Worm (Caenorhabditis elegans) whole organism, L3 larva: Measurements from ENCODE around the gene egl-38.

Experiments
- ZK546.5 ChIP-seq: sonication (generic microtip); optimal IDR thresholded peaks from 2 replicates; lab custom pipeline; 2017; ENCODE audit warnings: missing biosample characterization, missing genetic modification characterization
- ceh-16 ChIP-seq: sonication (generic microtip); optimal IDR thresholded peaks from 2 replicates; lab custom pipeline; 2017; ENCODE audit warnings: missing biosample characterization, missing genetic modification characterization
- ceh-28 ChIP-seq: fragments of 150-350 bp; optimal IDR thresholded peaks from 2 replicates; lab custom pipeline; 2014; ENCODE audit warnings: missing biosample characterization, missing genetic modification reagents, missing genetic modification characterization
- ceh-82 ChIP-seq: fragments of 150-350 bp; optimal IDR thresholded peaks from 2 replicates; lab custom pipeline; 2014; ENCODE audit warnings: missing biosample characterization, missing genetic modification characterization
- ceh-9 ChIP-seq: sonication (generic microtip); optimal IDR thresholded peaks from 2 replicates; lab custom pipeline; 2018; ENCODE audit warnings: missing biosample characterization, missing genetic modification characterization
- egl-5 ChIP-seq: fragments of 150-350 bp; optimal IDR thresholded peaks from 2 replicates; lab custom pipeline; 2017; ENCODE audit warnings: missing biosample characterization, missing genetic modification reagents, missing genetic modification characterization, inconsistent platforms
- elt-2 ChIP-seq: sonication (generic microtip); optimal IDR thresholded peaks from 2 replicates; lab custom pipeline; 2016; ENCODE audit warnings: missing genetic modification reagents, mild to moderate bottlenecking, missing genetic modification characterization, missing compliant biosample characterization
- eor-1 ChIP-seq, 2 experiments: fragments of 150-350 bp; optimal IDR thresholded peaks; 2 replicates each; lab custom pipeline; 2014 to 2018; ENCODE audit warnings: missing biosample characterization in 2 of 2, missing genetic modification characterization in 2 of 2
- fkh-2 ChIP-seq: fragments of 150-350 bp; optimal IDR thresholded peaks from 2 replicates; lab custom pipeline; 2014; ENCODE audit warnings: missing biosample characterization, missing genetic modification reagents, missing genetic modification characterization
- fos-1 ChIP-seq: fragments of 150-350 bp; optimal IDR thresholded peaks from 2 replicates; lab custom pipeline; 2014; ENCODE audit warnings: missing biosample characterization, missing genetic modification characterization
- hmg-11 ChIP-seq: sonication (generic microtip); optimal IDR thresholded peaks from 2 replicates; lab custom pipeline; 2016; ENCODE audit warnings: missing genetic modification characterization, missing compliant biosample characterization
- lsy-12 ChIP-seq: sonication (generic microtip); optimal IDR thresholded peaks from 2 replicates; lab custom pipeline; 2016; ENCODE audit warnings: mild to moderate bottlenecking, missing genetic modification characterization, missing compliant biosample characterization
- mdl-1 ChIP-seq: fragments of 150-350 bp; optimal IDR thresholded peaks from 2 replicates; lab custom pipeline; 2014; ENCODE audit warnings: missing biosample characterization, missing genetic modification characterization
- mml-1 ChIP-seq: fragments of 150-350 bp; sonication (generic microtip); optimal IDR thresholded peaks from 3 replicates; lab custom pipeline; 2014; ENCODE audit warnings: missing biosample characterization, missing genetic modification characterization
- nhr-11 ChIP-seq: fragments of 150-350 bp; optimal IDR thresholded peaks from 2 replicates; lab custom pipeline; 2014; ENCODE audit warnings: missing biosample characterization, missing genetic modification characterization
- nhr-12 ChIP-seq: fragments of 150-350 bp; optimal IDR thresholded peaks from 2 replicates; lab custom pipeline; 2014; ENCODE audit warnings: missing biosample characterization, missing genetic modification characterization
- nhr-23 ChIP-seq: fragments of 150-350 bp; optimal IDR thresholded peaks from 2 replicates; lab custom pipeline; 2014; ENCODE audit warnings: missing biosample characterization, missing genetic modification reagents, missing genetic modification characterization
- nhr-237 ChIP-seq: fragments of 150-350 bp; optimal IDR thresholded peaks from 2 replicates; lab custom pipeline; 2014; ENCODE audit warnings: missing biosample characterization, missing genetic modification characterization
- nhr-25 ChIP-seq: sonication (generic microtip); optimal IDR thresholded peaks from 2 replicates; lab custom pipeline; 2017; ENCODE audit warnings: missing biosample characterization, missing genetic modification characterization
- nhr-28 ChIP-seq: fragments of 150-350 bp; optimal IDR thresholded peaks from 2 replicates; lab custom pipeline; 2014; ENCODE audit warnings: missing biosample characterization, missing genetic modification characterization
- nhr-43 ChIP-seq: sonication (generic microtip); optimal IDR thresholded peaks from 2 replicates; lab custom pipeline; 2016; ENCODE audit warnings: mild to moderate bottlenecking, missing genetic modification characterization, missing compliant biosample characterization; ENCODE audit not compliant: poor library complexity, severe bottlenecking
- nhr-67 ChIP-seq: fragments of 150-350 bp; optimal IDR thresholded peaks from 2 replicates; lab custom pipeline; 2014; ENCODE audit warnings: missing biosample characterization, missing genetic modification characterization
- nhr-76 ChIP-seq: fragments of 150-350 bp; sonication (generic microtip); optimal IDR thresholded peaks from 5 replicates; lab custom pipeline; 2014; ENCODE audit warnings: missing biosample characterization, missing genetic modification characterization
- nhr-77 ChIP-seq: fragments of 150-350 bp; optimal IDR thresholded peaks from 2 replicates; lab custom pipeline; 2014; ENCODE audit warnings: missing biosample characterization, missing genetic modification characterization
- pha-4 ChIP-seq: fragments of 150-350 bp; optimal IDR thresholded peaks from 2 replicates; lab custom pipeline; 2014; ENCODE audit warnings: missing biosample characterization, missing genetic modification reagents, missing genetic modification characterization
- sea-2 ChIP-seq: fragments of 150-350 bp; sonication (generic microtip); optimal IDR thresholded peaks from 4 replicates; lab custom pipeline; 2014; ENCODE audit warnings: missing biosample characterization, missing genetic modification reagents, missing genetic modification characterization
- skn-1 ChIP-seq: fragments of 150-350 bp; optimal IDR thresholded peaks from 2 replicates; lab custom pipeline; 2014; ENCODE audit warnings: missing biosample characterization, missing genetic modification characterization
- snpc-4 ChIP-seq: fragments of 150-350 bp; optimal IDR thresholded peaks from 2 replicates; lab custom pipeline; 2014; ENCODE audit warnings: missing biosample characterization, missing genetic modification characterization
- tbx-2 ChIP-seq: sonication (generic microtip); optimal IDR thresholded peaks from 2 replicates; lab custom pipeline; 2016; ENCODE audit warnings: mild to moderate bottlenecking, missing genetic modification characterization, missing compliant biosample characterization
- unc-39 ChIP-seq: sonication (generic microtip); optimal IDR thresholded peaks from 4 replicates; lab custom pipeline; 2017; ENCODE audit warnings: missing biosample characterization, missing genetic modification characterization
- unc-62 ChIP-seq: fragments of 150-350 bp; sonication (generic microtip); optimal IDR thresholded peaks from 4 replicates; lab custom pipeline; 2014; ENCODE audit warnings: missing biosample characterization, missing genetic modification reagents, missing genetic modification characterization
- zag-1 ChIP-seq: fragments of 150-350 bp; optimal IDR thresholded peaks from 2 replicates; lab custom pipeline; 2014; ENCODE audit warnings: missing biosample characterization, missing genetic modification characterization
- ztf-11 ChIP-seq: fragments of 150-350 bp; optimal IDR thresholded peaks from 2 replicates; lab custom pipeline; 2014; ENCODE audit warnings: missing biosample characterization, missing genetic modification characterization

The egl-38 gene

DNA sequence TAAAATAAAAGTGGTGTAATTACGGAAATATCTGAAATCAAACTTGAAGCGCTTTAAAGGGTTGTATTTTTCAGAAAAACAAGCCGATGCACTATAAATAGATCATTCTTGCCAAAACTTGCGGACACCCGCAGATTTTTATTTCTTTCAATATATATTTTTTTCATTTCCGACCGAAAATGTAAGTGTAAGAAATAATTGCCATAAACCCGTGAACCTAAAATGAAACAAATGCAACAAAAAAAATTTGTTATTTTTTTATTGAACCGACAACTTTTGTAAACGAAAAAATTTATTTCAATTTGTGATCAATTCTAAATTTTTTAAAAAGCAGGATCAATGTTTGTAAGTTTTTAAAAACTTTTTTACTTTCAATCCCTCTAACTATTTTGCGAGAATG is 29.5 kb downstream of the egl-38 start, which contains the start of gene W01B6.6:
Gene W01B6.6 (plus strand): TSS at position 301 of the 400 bp plus-strand sequence.
- TF ChIP-seq nhr-11 (tag; lab: Kevin White, UChicago) (no peak), pha-4 (no peak), nhr-237 (no peak), ceh-9 (tag; lab: Kevin White, UChicago) (no peak), nhr-12 (tag; lab: Kevin White, UChicago) (no peak), snpc-4 (tag; lab: Kevin White, UChicago) (no peak), nhr-23 (tag; lab: Kevin White, UChicago) (no peak), fos-1 (no peak), ztf-11 (tag; lab: Kevin White, UChicago) (no peak), ceh-28 (tag; lab: Kevin White, UChicago) (no peak), ceh-82 (no peak), nhr-43 (no peak), nhr-76 (tag; lab: Kevin White, UChicago) (no peak), mml-1 (tag; lab: Kevin White, UChicago) (no peak), unc-62 (GFP tag; lab: Kevin White, UChicago) (no peak), fkh-2 (no peak), hmg-11 (tag; lab: Kevin White, UChicago) (no peak)
- TF ChIP-seq, all 47 proteins: peak for 0

DNA sequence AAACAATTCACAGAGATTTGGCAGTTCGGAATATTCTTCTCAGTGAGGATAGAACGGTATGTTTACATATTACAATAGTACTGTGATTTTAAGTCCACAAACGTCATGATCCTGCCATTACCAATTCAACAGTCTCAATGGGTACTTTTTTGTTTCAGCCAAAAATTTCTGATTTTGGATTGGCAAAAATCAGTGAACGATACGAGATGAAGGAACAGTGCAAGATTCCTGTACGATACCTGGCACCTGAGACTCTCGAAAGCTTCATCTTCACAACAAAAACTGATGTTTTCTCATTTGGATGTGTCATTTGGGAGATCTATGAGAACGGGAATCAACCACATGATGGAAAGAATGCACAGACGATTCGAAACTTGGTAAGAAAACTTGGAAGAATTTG is 32.3 kb downstream of the egl-38 start:
- no peak for TF ChIP-seq nhr-25 (tag; lab: Kevin White, UChicago)
- no peak for TF ChIP-seq egl-5 (tag; lab: Kevin White, UChicago)

DNA sequence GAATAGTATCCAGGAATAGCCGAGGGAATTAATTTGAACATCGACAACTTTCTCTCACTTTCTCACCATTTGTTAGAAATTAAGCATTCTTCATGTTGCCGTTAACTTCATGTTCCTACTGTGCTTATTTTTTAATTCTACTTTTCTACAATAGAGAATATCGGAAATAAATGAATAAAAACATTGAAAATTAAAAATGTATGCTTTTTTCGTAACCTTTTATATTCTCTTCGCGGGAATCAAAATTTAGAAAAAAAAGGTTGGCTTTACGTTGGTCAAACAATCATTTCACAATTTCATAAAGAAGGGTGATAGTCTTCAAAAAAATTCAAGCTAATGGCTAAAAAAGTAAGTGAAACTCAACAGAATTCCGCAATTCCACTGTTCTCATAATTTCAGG is 34.4 kb downstream of the egl-38 start, which contains the start of gene W01B6.5:
Gene W01B6.5 (plus strand): TSS at position 301 of the 400 bp plus-strand sequence.
- TF ChIP-seq ceh-16 (tag; lab: Kevin White, UChicago), result no peak
- TF ChIP-seq elt-2 (tag; lab: Kevin White, UChicago), result no peak
- TF ChIP-seq nhr-23 (tag; lab: Kevin White, UChicago), result no peak
- TF ChIP-seq unc-62 (GFP tag; lab: Kevin White, UChicago), result no peak
- no peak for TF ChIP-seq tbx-2
- no peak for TF ChIP-seq hmg-11 (tag; lab: Kevin White, UChicago)
- no peak for TF ChIP-seq nhr-43
- TF ChIP-seq sea-2 (GFP tag; lab: Kevin White, UChicago), result no peak
- no peak for TF ChIP-seq nhr-28 (tag; lab: Kevin White, UChicago)
- TF ChIP-seq lsy-12, result no peak
- no peak for TF ChIP-seq ceh-9 (tag; lab: Kevin White, UChicago)
- TF ChIP-seq mdl-1 (tag; lab: Kevin White, UChicago), result no peak
- no peak for TF ChIP-seq ztf-11 (tag; lab: Kevin White, UChicago)
- no peak for TF ChIP-seq ZK546.5 (tag; lab: Kevin White, UChicago)

DNA sequence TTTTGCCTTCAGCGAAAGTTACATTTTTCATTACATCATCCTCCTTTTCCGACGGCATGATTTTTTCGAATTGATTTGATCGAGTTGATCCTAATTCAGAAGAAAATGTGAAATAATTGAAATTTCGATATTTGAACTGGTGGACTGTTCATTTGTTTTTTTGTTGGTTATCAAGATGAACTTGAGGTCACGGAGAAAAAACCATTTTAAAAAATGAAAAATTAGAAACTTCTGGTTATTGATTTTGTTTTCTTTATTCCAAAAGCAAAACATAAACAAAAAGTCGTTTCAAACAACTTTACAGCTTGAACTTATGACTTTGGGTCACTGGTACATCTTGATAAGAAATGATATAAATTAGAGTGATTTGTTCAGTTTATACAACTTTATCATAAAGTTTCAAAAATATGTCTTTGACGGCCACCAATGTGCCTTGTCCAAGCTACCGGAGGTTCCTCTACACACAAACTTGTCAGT is 35.2 kb downstream of the egl-38 start, which contains the start of the genes ttbk-4 and W01B6.4:
Gene ttbk-4 (minus strand): TSS at position 101 of the 477 bp plus-strand sequence.
Gene W01B6.4 (plus strand): TSS at position 427 of the 477 bp plus-strand sequence.
- TF ChIP-seq ceh-28 (tag; lab: Kevin White, UChicago) (no peak), mdl-1 (tag; lab: Kevin White, UChicago) (no peak), nhr-67 (tag; lab: Kevin White, UChicago) (no peak), nhr-77 (tag; lab: Kevin White, UChicago) (no peak), ztf-11 (tag; lab: Kevin White, UChicago) (no peak), skn-1 (no peak), zag-1 (tag; lab: Kevin White, UChicago) (no peak), fos-1 (no peak), eor-1 (tag; optimal IDR thresholded peaks at IDR 0.05; lab: Kevin White, UChicago) (no peak), sea-2 (GFP tag; lab: Kevin White, UChicago) (no peak), pha-4 (no peak), ceh-16 (tag; lab: Kevin White, UChicago) (no peak), nhr-28 (tag; lab: Kevin White, UChicago) (no peak)

DNA sequence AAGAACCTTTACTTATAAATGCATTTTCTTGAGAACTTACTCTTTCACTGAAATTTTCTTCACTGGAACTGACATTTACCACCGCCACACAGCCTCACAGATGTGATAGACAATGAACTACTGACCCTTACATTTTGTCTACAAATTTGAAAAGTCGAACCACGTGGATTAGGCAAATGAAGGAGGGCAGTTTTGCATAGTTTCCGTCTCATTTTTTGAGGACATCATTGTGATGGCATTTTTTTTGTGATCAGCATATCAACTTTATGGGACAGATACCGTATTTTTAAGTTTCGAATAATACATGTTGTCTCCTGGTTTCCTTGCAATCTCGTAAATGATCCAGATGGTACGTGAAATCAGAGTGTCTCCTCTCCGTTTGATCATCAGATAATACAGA is 37.8 kb downstream of the egl-38 start, which contains the start of gene W01B6.3:
Gene W01B6.3 (minus strand): TSS at position 101 of the 400 bp plus-strand sequence.
- TF ChIP-seq unc-39 (tag; lab: Kevin White, UChicago) (no peak), eor-1 (tag; optimal IDR thresholded peaks at IDR 0.05; lab: Kevin White, UChicago) (no peak)
